Fruit fly (Drosophila melanogaster) whole organism, wandering third instar larva: ENCODE data around the gene Prim2.

Experiments used
- GATAd ChIP-seq: sonication (Bioruptor generic); optimal IDR thresholded peaks from 2 replicates; lab custom pipeline; 2016; ENCODE audit warnings: missing biosample characterization, missing genetic modification characterization
- Myc ChIP-seq: fragments of >200 bp; optimal IDR thresholded peaks from 2 replicates; lab custom pipeline; 2017
- N ChIP-seq: fragments of >200 bp; optimal IDR thresholded peaks from 2 replicates; lab custom pipeline; 2018; ENCODE audit warnings: missing biosample characterization, missing external identifiers, missing genetic modification characterization
- OdsH ChIP-seq: fragments of 200-800 bp; sonication (Bioruptor generic); optimal IDR thresholded peaks from 2 replicates; lab custom pipeline; 2016; ENCODE audit warnings: missing biosample characterization, mild to moderate bottlenecking, missing genetic modification characterization
- foxo ChIP-seq, 2 experiments: fragments of 200-800 bp; sonication (Bioruptor generic); optimal IDR thresholded peaks; 2 replicates in 1 of 2; 3 replicates in 1 of 2; lab custom pipeline; 2016 to 2017; ENCODE audit warnings: missing biosample characterization in 2 of 2, missing genetic modification characterization in 2 of 2
- h ChIP-seq: fragments of 200-800 bp; sonication (Bioruptor generic); optimal IDR thresholded peaks from 3 replicates; lab custom pipeline; 2016; ENCODE audit warnings: missing biosample characterization, mild to moderate bottlenecking, missing genetic modification characterization
- pan ChIP-seq: fragments of >200 bp; optimal IDR thresholded peaks from 2 replicates; lab custom pipeline; 2017
- psq ChIP-seq: fragments of 200-800 bp; sonication (Bioruptor generic); optimal IDR thresholded peaks from 3 replicates; lab custom pipeline; 2017; ENCODE audit warnings: missing biosample characterization, mild to moderate bottlenecking, missing genetic modification characterization, moderate library complexity

dm6 chr3L:20401026-20401912, 39.9 kb upstream of the Prim2 start, which contains the start of gene trbl:
- peak; percentile 99 for TF ChIP-seq psq (GFP tag; lab: Kevin White, UChicago)
- no peak for TF ChIP-seq GATAd (GFP tag; lab: Kevin White, UChicago)
- TF ChIP-seq foxo (GFP tag; optimal IDR thresholded peaks at IDR 0.05; lab: Kevin White, UChicago): no peak
- no peak for TF ChIP-seq OdsH
- no peak for TF ChIP-seq pan (lab: Kevin White, UChicago)
- no peak for TF ChIP-seq h (GFP tag; lab: Kevin White, UChicago)
- no peak for TF ChIP-seq Myc
- TF ChIP-seq N (GFP tag; lab: Kevin White, UChicago): no peak
